Worm (Caenorhabditis elegans) whole organism, L1 larva: Measurements from ENCODE around the gene cima-1.

Experiments
- Y116A8C.19 ChIP-seq: sonication (generic microtip); optimal IDR thresholded peaks from 2 replicates; lab custom pipeline; 2016; ENCODE audit warnings: missing compliant biosample characterization, missing genetic modification characterization, borderline replicate concordance
- ceh-8 ChIP-seq: fragments of 200-800 bp; sonication (Bioruptor generic); optimal IDR thresholded peaks from 2 replicates; lab custom pipeline; 2018; ENCODE audit warnings: mild to moderate bottlenecking, missing genetic modification characterization, moderate library complexity, missing compliant biosample characterization
- ceh-82 ChIP-seq, 3 experiments: fragments of 150-350 bp in 1 of 3; sonication (generic microtip) in 2 of 3; optimal IDR thresholded peaks; 2 replicates each; lab custom pipeline; 2014 to 2017; ENCODE audit warnings: missing biosample characterization in 3 of 3, missing genetic modification characterization in 3 of 3
- fkh-10 ChIP-seq: sonication (generic microtip); optimal IDR thresholded peaks from 2 replicates; lab custom pipeline; 2017; ENCODE audit warnings: missing biosample characterization, missing genetic modification reagents, missing genetic modification characterization
- grh-1 ChIP-seq: fragments of 200-800 bp; sonication (Bioruptor generic); IDR thresholded peaks from 2 replicates; pipeline ENCODE4 v1.3.6; 2022; ENCODE audit warnings: missing genetic modification reagents, missing genetic modification characterization, missing compliant biosample characterization
- hpl-2 ChIP-seq: fragments of 150-350 bp; optimal IDR thresholded peaks from 2 replicates; lab custom pipeline; 2014; ENCODE audit warnings: missing biosample characterization, missing genetic modification reagents, missing genetic modification characterization
- irx-1 ChIP-seq: sonication (generic microtip); optimal IDR thresholded peaks from 2 replicates; lab custom pipeline; 2016; ENCODE audit warnings: missing genetic modification characterization, missing compliant biosample characterization
- lin-14 ChIP-seq: fragments of 200-800 bp; sonication (Bioruptor generic); optimal IDR thresholded peaks from 2 replicates; lab custom pipeline; 2018; ENCODE audit warnings: mild to moderate bottlenecking, missing genetic modification characterization, moderate library complexity, missing compliant biosample characterization
- lin-39 ChIP-seq: fragments of 150-350 bp; optimal IDR thresholded peaks from 2 replicates; lab custom pipeline; 2014; ENCODE audit warnings: missing biosample characterization, missing genetic modification reagents, missing genetic modification characterization
- lir-3 ChIP-seq: sonication (generic microtip); optimal IDR thresholded peaks from 2 replicates; lab custom pipeline; 2016; ENCODE audit warnings: mild to moderate bottlenecking, missing genetic modification characterization, moderate library complexity, missing compliant biosample characterization; ENCODE audit not compliant: poor library complexity
- mep-1 ChIP-seq: fragments of 150-350 bp; optimal IDR thresholded peaks from 2 replicates; lab custom pipeline; 2014; ENCODE audit warnings: missing biosample characterization, missing genetic modification characterization
- nhr-19 ChIP-seq: fragments of 200-800 bp; sonication (Bioruptor generic); conservative IDR thresholded peaks from 2 replicates; pipeline ENCODE4 v1.3.6; 2022; ENCODE audit warnings: missing genetic modification characterization, missing compliant biosample characterization
- nhr-90 ChIP-seq: sonication (generic microtip); optimal IDR thresholded peaks from 2 replicates; lab custom pipeline; 2016; ENCODE audit warnings: mild to moderate bottlenecking, missing genetic modification characterization, missing compliant biosample characterization; ENCODE audit not compliant: poor library complexity
- snu-23 ChIP-seq: sonication (generic microtip); optimal IDR thresholded peaks from 2 replicates; lab custom pipeline; 2016; ENCODE audit warnings: missing genetic modification characterization, missing compliant biosample characterization
- sptf-1 ChIP-seq: fragments of 150-350 bp; optimal IDR thresholded peaks from 2 replicates; lab custom pipeline; 2014; ENCODE audit warnings: missing biosample characterization, missing genetic modification characterization
- unc-30 ChIP-seq: sonication (generic microtip); optimal IDR thresholded peaks from 2 replicates; lab custom pipeline; 2017; ENCODE audit warnings: missing biosample characterization, missing genetic modification characterization
- zag-1 ChIP-seq: fragments of 150-350 bp; optimal IDR thresholded peaks from 2 replicates; lab custom pipeline; 2014; ENCODE audit warnings: missing biosample characterization, missing genetic modification characterization

cima-1 gene

DNA sequence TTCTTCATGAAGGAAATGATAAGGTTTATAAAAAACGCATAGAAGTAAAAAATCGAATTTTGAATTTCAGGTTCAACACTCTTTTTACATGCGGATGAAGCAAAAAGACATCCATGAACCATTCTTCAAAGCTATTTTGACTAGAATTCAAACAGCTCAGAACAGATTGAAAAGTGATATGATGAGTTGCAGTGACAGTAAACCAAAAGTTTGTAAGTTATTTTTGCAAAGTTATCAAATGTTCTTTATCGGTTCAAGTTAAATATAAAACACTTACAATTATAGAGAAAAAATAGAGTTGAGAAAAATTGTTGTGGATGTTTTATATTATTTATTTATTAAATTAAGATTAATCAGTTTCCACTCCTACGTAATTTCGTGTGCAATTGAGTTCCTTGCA lies 41.2 kb downstream of the cima-1 start:
- TF ChIP-seq snu-23 (GFP tag; lab: Kevin White, UChicago) (no peak), nhr-90 (tag; lab: Kevin White, UChicago) (no peak)

DNA sequence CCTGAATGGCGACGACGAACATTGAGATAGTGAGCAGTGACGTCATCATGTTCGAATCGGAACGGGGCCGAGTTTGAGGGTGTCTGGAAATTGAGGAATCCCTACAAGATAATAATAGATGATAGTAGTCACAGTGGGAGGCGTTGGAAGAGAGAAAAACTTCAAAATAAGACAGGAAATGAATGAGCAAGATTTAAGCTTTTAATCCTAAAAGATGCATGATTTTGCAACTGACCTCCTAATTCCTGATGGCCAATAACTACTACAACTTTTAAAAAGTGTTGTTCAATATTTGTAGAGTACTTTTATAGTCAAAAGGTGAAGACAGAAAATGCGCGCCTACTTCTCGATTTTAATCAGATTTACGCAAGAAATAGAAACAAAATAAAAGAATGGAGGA lies 47.1 kb downstream of the cima-1 start, which contains the start of gene flp-13:
flp-13 (minus strand) TSS at position 101 of the 400 bp plus-strand sequence.
- no peak for TF ChIP-seq irx-1
- TF ChIP-seq sptf-1 (tag; lab: Kevin White, UChicago), result no peak
- no peak for TF ChIP-seq nhr-19
- no peak for TF ChIP-seq grh-1
- no peak for TF ChIP-seq lir-3 (tag; lab: Kevin White, UChicago)
- TF ChIP-seq ceh-82 (tag; optimal IDR thresholded peaks at IDR 0.05; lab: Kevin White, UChicago), result no peak
- TF ChIP-seq lin-39 (tag; lab: Kevin White, UChicago), result no peak
- TF ChIP-seq fkh-10 (GFP tag; lab: Kevin White, UChicago), result no peak
- no peak for TF ChIP-seq hpl-2 (GFP tag; lab: Kevin White, UChicago)
- no peak for TF ChIP-seq zag-1 (tag; lab: Kevin White, UChicago)
- TF ChIP-seq snu-23 (GFP tag; lab: Kevin White, UChicago), result no peak
- TF ChIP-seq mep-1 (tag; lab: Kevin White, UChicago), result no peak
- TF ChIP-seq ceh-8, result no peak
- TF ChIP-seq Y116A8C.19 (tag; lab: Kevin White, UChicago), result no peak
- no peak for TF ChIP-seq unc-30 (tag; lab: Kevin White, UChicago)
- TF ChIP-seq lin-14 (GFP tag; lab: Kevin White, UChicago), result no peak
